Worm (Caenorhabditis elegans) whole organism, early embryonic: ENCODE measurements around the gene mlp-1.

Experiments
- F13C5.2 ChIP-seq: sonication (generic microtip); optimal IDR thresholded peaks from 2 replicates; lab custom pipeline; 2017; ENCODE audit warnings: mild to moderate bottlenecking, missing genetic modification characterization, inconsistent platforms, missing compliant biosample characterization
- aly-1 ChIP-seq: sonication (generic microtip); optimal IDR thresholded peaks from 2 replicates; lab custom pipeline; 2016; ENCODE audit warnings: missing genetic modification characterization, missing compliant biosample characterization
- ama-1 ChIP-seq: fragments of 150-350 bp; optimal IDR thresholded peaks from 2 replicates; lab custom pipeline; 2014
- ceh-36 ChIP-seq: sonication (generic microtip); optimal IDR thresholded peaks from 2 replicates; lab custom pipeline; 2016; ENCODE audit warnings: missing genetic modification characterization, inconsistent platforms, missing compliant biosample characterization
- ets-7 ChIP-seq: sonication (generic microtip); optimal IDR thresholded peaks from 2 replicates; lab custom pipeline; 2016; ENCODE audit warnings: missing genotype, missing genetic modification characterization, missing compliant biosample characterization
- flt-1 ChIP-seq: fragments of 200-800 bp; sonication (Bioruptor generic); IDR thresholded peaks from 2 replicates; pipeline ENCODE4 v1.3.6; 2022; ENCODE audit warnings: missing genetic modification characterization, missing compliant biosample characterization
- hmbx-1 ChIP-seq: sonication (generic microtip); optimal IDR thresholded peaks from 2 replicates; lab custom pipeline; 2016; ENCODE audit warnings: mild to moderate bottlenecking, missing genetic modification characterization, missing compliant biosample characterization
- hnd-1 ChIP-seq: sonication (generic microtip); optimal IDR thresholded peaks from 2 replicates; lab custom pipeline; 2016; ENCODE audit warnings: missing genetic modification characterization, missing compliant biosample characterization
- scrt-1 ChIP-seq: fragments of 200-800 bp; sonication (Bioruptor generic); IDR thresholded peaks from 2 replicates; pipeline ENCODE4 v1.3.6; 2022; ENCODE audit warnings: missing genetic modification characterization, missing compliant biosample characterization
- tra-4 ChIP-seq: sonication (generic microtip); optimal IDR thresholded peaks from 2 replicates; lab custom pipeline; 2017; ENCODE audit warnings: missing genetic modification characterization, missing compliant biosample characterization

ce11 chrIII:6008989-6009610 lies 34.2 kb upstream of the mlp-1 start, which contains the start of the genes gcna-1 and eftu-2:
- TF ChIP-seq tra-4 (tag; lab: Kevin White, UChicago) (no peak), aly-1 (tag; lab: Kevin White, UChicago) (no peak), hnd-1 (no peak), ets-7 (tag; lab: Kevin White, UChicago) (no peak), ama-1 (no peak), hmbx-1 (no peak), ceh-36 (tag; lab: Kevin White, UChicago) (no peak), flt-1 (no peak), scrt-1 (GFP tag; lab: Robert Waterston, UW) (no peak), F13C5.2 (tag; lab: Kevin White, UChicago) (no peak)
